Worm (Caenorhabditis elegans) whole organism, midembryonic: Measurements from ENCODE around the gene nep-26.

Experiments
- cog-1 ChIP-seq: sonication (generic microtip); optimal IDR thresholded peaks from 2 replicates; lab custom pipeline; 2016; ENCODE audit warnings: missing genetic modification characterization, missing compliant biosample characterization
- flt-1 ChIP-seq: fragments of 200-800 bp; sonication (Bioruptor generic); IDR thresholded peaks from 2 replicates; pipeline ENCODE4 v1.3.6; 2022; ENCODE audit warnings: missing genetic modification characterization, missing compliant biosample characterization
- klf-2 ChIP-seq: fragments of 200-800 bp; sonication (Bioruptor generic); conservative IDR thresholded peaks from 2 replicates; pipeline ENCODE4 v1.3.6; 2022; ENCODE audit warnings: missing genetic modification reagents, missing genetic modification characterization, missing compliant biosample characterization
- ref-1 ChIP-seq: fragments of 200-800 bp; sonication (Bioruptor generic); conservative IDR thresholded peaks from 2 replicates; pipeline ENCODE4 v1.3.6; 2022; ENCODE audit warnings: missing genetic modification reagents, missing genetic modification characterization, missing compliant biosample characterization
- tab-1 ChIP-seq: fragments of 200-800 bp; sonication (Bioruptor generic); IDR thresholded peaks from 2 replicates; pipeline ENCODE4 v1.3.6; 2022; ENCODE audit warnings: missing genetic modification characterization, missing compliant biosample characterization

DNA sequence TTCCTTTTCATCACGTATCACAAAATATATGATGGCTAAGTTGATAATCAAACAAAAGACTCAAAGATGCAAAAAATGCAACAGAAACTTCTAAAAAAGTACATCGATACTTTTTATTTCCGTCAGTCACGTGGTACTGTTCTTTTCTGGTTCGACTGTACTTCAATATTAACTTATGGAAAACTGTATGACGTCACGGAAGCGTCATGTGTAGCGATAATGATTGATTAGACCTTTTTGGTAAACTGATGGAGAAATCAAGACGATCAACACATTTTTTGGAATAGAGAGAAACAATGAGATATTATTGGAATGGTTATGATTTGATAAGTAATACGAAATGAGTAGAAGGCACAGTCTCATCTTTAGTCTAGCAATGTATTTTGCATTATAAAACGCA lies 5.7 kb downstream of the nep-26 start:
- no peak for TF ChIP-seq flt-1 (GFP tag; lab: Robert Waterston, UW)
- no peak for TF ChIP-seq tab-1 (GFP tag; lab: Robert Waterston, UW)
- TF ChIP-seq ref-1: no peak
- TF ChIP-seq klf-2 (GFP tag; lab: Robert Waterston, UW): no peak
- no peak for TF ChIP-seq cog-1 (tag; lab: Kevin White, UChicago)
